Worm (Caenorhabditis elegans): ENCODE measurements around the gene str-39.

Gene str-39

ce11 chrV:2891927-2892326, 12.2 kb upstream of the str-39 start, which contains the start of gene F37B4.15:
Gene F37B4.15 (plus strand): TSS chrV:2892227.
- TF ChIP-seq egl-44 (GFP tag; IDR thresholded peaks at IDR 0.05) (no peak), ZK185.1 (tag; optimal IDR thresholded peaks at IDR 0.05; ENCODE audit: poor library complexity, severe bottlenecking) (no peak), akir-1 (GFP tag; optimal IDR thresholded peaks at IDR 0.05) (no peak), Y56A3A.18 (GFP tag; IDR thresholded peaks at IDR 0.05) (no peak), T07F8.4 (tag; optimal IDR thresholded peaks at IDR 0.05) (no peak)

- TF ChIP-seq zim-3 (tag; optimal IDR thresholded peaks at IDR 0.05) (no peak), egl-18 (GFP tag; IDR thresholded peaks at IDR 0.05) (no peak), ama-1 (optimal IDR thresholded peaks at IDR 0.05) (no peak), ama-1 (GFP tag; optimal IDR thresholded peaks at IDR 0.05) (no peak), ztf-22 (GFP tag; optimal IDR thresholded peaks at IDR 0.05) (no peak), dpff-1 (tag; optimal IDR thresholded peaks at IDR 0.05) (no peak), aptf-3 (GFP tag; IDR thresholded peaks at IDR 0.05) (no peak), atf-7 (tag; optimal IDR thresholded peaks at IDR 0.05) (no peak)
These were observed 9.0 kb upstream of the str-39 start, which contains the start of gene srw-4 for ce11 chrV:2888681-2889080. Gene srw-4 (minus strand): TSS chrV:2888781.

ce11 chrV:2888265-2888664, 8.6 kb upstream of the str-39 start:
- no peak for TF ChIP-seq F52B5.7 (tag; optimal IDR thresholded peaks at IDR 0.05)
- TF ChIP-seq bed-2 (GFP tag; IDR thresholded peaks at IDR 0.05): no peak
- no peak for TF ChIP-seq K12H6.12 (tag; optimal IDR thresholded peaks at IDR 0.05)
- TF ChIP-seq xnd-1 (tag; optimal IDR thresholded peaks at IDR 0.05): no peak
- TF ChIP-seq attf-6 (GFP tag; IDR thresholded peaks at IDR 0.05): no peak
- TF ChIP-seq ceh-27 (GFP tag; optimal IDR thresholded peaks at IDR 0.05): no peak
- no peak for TF ChIP-seq T07F8.4 (tag; optimal IDR thresholded peaks at IDR 0.05)
- no peak for TF ChIP-seq nhr-120 (GFP tag; IDR thresholded peaks at IDR 0.05)
- TF ChIP-seq Y79H2A.3 (GFP tag; conservative IDR thresholded peaks at IDR 0.05): no peak
- TF ChIP-seq sdz-38 (tag; optimal IDR thresholded peaks at IDR 0.05): no peak
- TF ChIP-seq F23B12.7 (tag; optimal IDR thresholded peaks at IDR 0.05; ENCODE audit: insufficient read depth): no peak
- no peak for TF ChIP-seq lag-1 (GFP tag; IDR thresholded peaks at IDR 0.05)
- TF ChIP-seq lsy-27 (tag; optimal IDR thresholded peaks at IDR 0.05; ENCODE audit: borderline replicate concordance, insufficient read depth): no peak
- no peak for TF ChIP-seq mes-4 (tag; optimal IDR thresholded peaks at IDR 0.05)
- TF ChIP-seq unc-62 (GFP tag; optimal IDR thresholded peaks at IDR 0.05): no peak
- TF ChIP-seq T26A5.8 (tag; optimal IDR thresholded peaks at IDR 0.05): no peak
- no peak for TF ChIP-seq F57C9.4 (tag; optimal IDR thresholded peaks at IDR 0.05)
- no peak for TF ChIP-seq B0019.2 (GFP tag; conservative IDR thresholded peaks at IDR 0.05)
- no peak for TF ChIP-seq unc-130 (GFP tag; optimal IDR thresholded peaks at IDR 0.05)
- TF ChIP-seq chd-7 (tag; optimal IDR thresholded peaks at IDR 0.05): no peak

- TF ChIP-seq nfya-2 (GFP tag; IDR thresholded peaks at IDR 0.05): no peak
- no peak for TF ChIP-seq madf-8 (GFP tag; conservative IDR thresholded peaks at IDR 0.05)
- TF ChIP-seq ztf-26 (tag; optimal IDR thresholded peaks at IDR 0.05): no peak
- TF ChIP-seq nfya-1 (tag; optimal IDR thresholded peaks at IDR 0.05; ENCODE audit: borderline replicate concordance, insufficient read depth): no peak
- TF ChIP-seq hlh-12 (tag; optimal IDR thresholded peaks at IDR 0.05): no peak
- TF ChIP-seq rpc-1 (optimal IDR thresholded peaks at IDR 0.05): no peak
- TF ChIP-seq rpc-1 (tag; optimal IDR thresholded peaks at IDR 0.05): no peak
- TF ChIP-seq sptf-2 (GFP tag; optimal IDR thresholded peaks at IDR 0.05): no peak
- no peak for TF ChIP-seq lsl-1 (GFP tag; optimal IDR thresholded peaks at IDR 0.05)
- TF ChIP-seq ceh-58 (GFP tag; IDR thresholded peaks at IDR 0.05): no peak
- TF ChIP-seq sea-2 (GFP tag; IDR thresholded peaks at IDR 0.05): no peak
- no peak for TF ChIP-seq ztf-6 (GFP tag; IDR thresholded peaks at IDR 0.05)
- TF ChIP-seq ceh-100 (GFP tag; IDR thresholded peaks at IDR 0.05): no peak
- no peak for TF ChIP-seq ama-1 (optimal IDR thresholded peaks at IDR 0.05)
- TF ChIP-seq ama-1 (GFP tag; optimal IDR thresholded peaks at IDR 0.05): no peak
- TF ChIP-seq F23B12.7 (tag; optimal IDR thresholded peaks at IDR 0.05; ENCODE audit: insufficient read depth): no peak
- no peak for TF ChIP-seq xnd-1 (tag; optimal IDR thresholded peaks at IDR 0.05)
- no peak for TF ChIP-seq lag-1 (GFP tag; IDR thresholded peaks at IDR 0.05)
- TF ChIP-seq let-526 (GFP tag; IDR thresholded peaks at IDR 0.05): no peak
- TF ChIP-seq akir-1 (GFP tag; optimal IDR thresholded peaks at IDR 0.05): no peak
These were observed 4.7 kb upstream of the str-39 start, which contains the start of gene sre-24 for ce11 chrV:2884411-2884810. Gene sre-24 (plus strand): TSS chrV:2884711.

Measured in whole organism, young adult.